Fruit fly (Drosophila melanogaster) whole organism, wandering third instar larva: ENCODE data around the gene Ppat-Dpck.

Experiments
- Myc ChIP-seq: fragments of >200 bp; optimal IDR thresholded peaks from 2 replicates; lab custom pipeline; 2017
- psq ChIP-seq: fragments of 200-800 bp; sonication (Bioruptor generic); optimal IDR thresholded peaks from 3 replicates; lab custom pipeline; 2017; ENCODE audit warnings: missing biosample characterization, mild to moderate bottlenecking, missing genetic modification characterization, moderate library complexity

DNA sequence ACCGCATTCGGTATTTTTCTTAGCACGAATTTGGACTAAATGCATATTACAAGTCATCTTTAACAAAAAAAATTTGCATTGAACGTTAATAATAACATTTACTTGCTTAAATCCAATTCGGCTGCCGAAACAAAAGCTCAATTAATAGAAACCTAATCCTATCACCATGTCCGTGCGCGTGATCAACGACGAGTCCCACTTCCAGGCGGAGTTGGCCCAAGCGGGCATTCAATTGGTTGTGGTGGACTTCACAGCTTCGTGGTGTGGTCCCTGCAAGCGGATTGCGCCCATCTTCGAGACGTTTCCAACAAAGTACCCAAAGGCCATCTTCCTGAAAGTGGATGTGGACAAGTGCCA lies 2.8 kb downstream of the Ppat-Dpck start, which contains the start of gene Txl:
- TF ChIP-seq psq (GFP tag; lab: Kevin White, UChicago) (no peak), Myc (no peak)
